Worm (Caenorhabditis elegans) whole organism, young adult: Measurements from ENCODE around the gene F49E12.12.

Source experiments
- B0019.2 ChIP-seq: fragments of 200-800 bp; sonication (Bioruptor generic); conservative IDR thresholded peaks from 2 replicates; pipeline ENCODE4 v1.3.6; 2022; ENCODE audit warnings: missing genetic modification reagents, missing genetic modification characterization, missing compliant biosample characterization
- F10E7.11 ChIP-seq: sonication (generic microtip); optimal IDR thresholded peaks from 2 replicates; lab custom pipeline; 2017; ENCODE audit warnings: mild to moderate bottlenecking, missing genetic modification characterization, moderate library complexity, missing compliant biosample characterization
- T26A5.8 ChIP-seq: sonication (generic microtip); optimal IDR thresholded peaks from 2 replicates; lab custom pipeline; 2016; ENCODE audit warnings: missing genetic modification characterization, missing compliant biosample characterization
- cebp-1 ChIP-seq, 2 experiments: fragments of 200-800 bp in 1 of 2; sonication (Bioruptor generic) in 1 of 2; sonication (generic microtip) in 1 of 2; IDR thresholded peaks in 1 of 2; optimal IDR thresholded peaks in 1 of 2; 2 replicates each; pipeline versions ENCODE4 v1.3.6 to Lab custom; 2017 to 2022; ENCODE audit warnings: missing compliant biosample characterization in 2 of 2, missing genetic modification characterization in 2 of 2, mild to moderate bottlenecking in 1 of 2, missing genetic modification reagents in 1 of 2, moderate library complexity in 1 of 2
- ceh-27 ChIP-seq: fragments of 200-800 bp; sonication (Bioruptor generic); optimal IDR thresholded peaks from 2 replicates; lab custom pipeline; 2018; ENCODE audit warnings: mild to moderate bottlenecking, missing genetic modification characterization, moderate library complexity, missing compliant biosample characterization
- gei-17 ChIP-seq: fragments of 200-800 bp; sonication (Bioruptor generic); optimal IDR thresholded peaks from 2 replicates; lab custom pipeline; 2018; ENCODE audit warnings: mild to moderate bottlenecking, missing genetic modification characterization, missing compliant biosample characterization
- tlf-1 ChIP-seq: fragments of 200-800 bp; sonication (Bioruptor generic); optimal IDR thresholded peaks from 2 replicates; lab custom pipeline; 2018; ENCODE audit warnings: mild to moderate bottlenecking, missing genetic modification characterization, missing compliant biosample characterization
- unc-130 ChIP-seq: sonication (generic microtip); optimal IDR thresholded peaks from 2 replicates; lab custom pipeline; 2016; ENCODE audit warnings: missing genetic modification reagents, missing genetic modification characterization, missing compliant biosample characterization
- unc-62 ChIP-seq: fragments of 150-350 bp; optimal IDR thresholded peaks from 2 replicates; lab custom pipeline; 2014; ENCODE audit warnings: missing biosample characterization, missing genetic modification reagents, missing genetic modification characterization

ce11 chrII:8377722-8378121, 3.6 kb upstream of the F49E12.12 start:
- TF ChIP-seq cebp-1 (GFP tag; IDR thresholded peaks at IDR 0.05; lab: Robert Waterston, UW) (no peak), cebp-1 (tag; optimal IDR thresholded peaks at IDR 0.05; lab: Kevin White, UChicago) (no peak), B0019.2 (GFP tag; lab: Robert Waterston, UW) (no peak), ceh-27 (GFP tag; lab: Kevin White, UChicago) (no peak), F10E7.11 (tag; lab: Kevin White, UChicago) (no peak), gei-17 (GFP tag; lab: Kevin White, UChicago) (no peak), tlf-1 (no peak), unc-62 (GFP tag; lab: Kevin White, UChicago) (no peak), T26A5.8 (tag; lab: Kevin White, UChicago) (no peak), unc-130 (no peak)
